Fruit fly (Drosophila melanogaster) whole organism, embryonic: ENCODE data around the gene yellow-f.
A peak's percentile ranks its signal among the peaks of the same experiment; 100 is the strongest.

Experiments used
- Adf1 ChIP-seq: fragments of 200-800 bp; sonication (Bioruptor generic); IDR thresholded peaks from 2 replicates; pipeline ENCODE4 v1.3.6; 2022; ENCODE audit warnings: missing biosample characterization, missing genetic modification characterization
- CG11093 ChIP-seq: fragments of 200-800 bp; sonication (Bioruptor generic); IDR thresholded peaks from 3 replicates; pipeline ENCODE4 v1.3.6; 2022; ENCODE audit warnings: missing biosample characterization, missing genetic modification characterization
- CG12659 ChIP-seq: fragments of 200-800 bp; sonication (Bioruptor generic); optimal IDR thresholded peaks from 3 replicates; lab custom pipeline; 2017; ENCODE audit warnings: mild to moderate bottlenecking, missing biosample characterization, missing genetic modification reagents, missing genetic modification characterization
- CG12769 ChIP-seq: fragments of 200-800 bp; sonication (Bioruptor generic); optimal IDR thresholded peaks from 2 replicates; lab custom pipeline; 2019; ENCODE audit warnings: missing biosample characterization, mild to moderate bottlenecking, missing genetic modification characterization, moderate library complexity
- CG12942 ChIP-seq: fragments of 200-800 bp; sonication (Bioruptor generic); optimal IDR thresholded peaks from 3 replicates; lab custom pipeline; 2016; ENCODE audit warnings: missing biosample characterization, missing genetic modification characterization
- CG15514 ChIP-seq: fragments of 200-800 bp; sonication (Bioruptor generic); optimal IDR thresholded peaks from 3 replicates; lab custom pipeline; 2017; ENCODE audit warnings: missing biosample characterization, missing genetic modification characterization, mild to moderate bottlenecking, moderate library complexity, missing genetic modification reagents
- CG17361 ChIP-seq: fragments of 200-800 bp; sonication (Bioruptor generic); IDR thresholded peaks from 3 replicates; pipeline ENCODE4 v1.3.6; 2022; ENCODE audit warnings: missing biosample characterization, missing genetic modification characterization
- CG17385 ChIP-seq: fragments of 200-800 bp; sonication (Bioruptor generic); optimal IDR thresholded peaks from 3 replicates; lab custom pipeline; 2018; ENCODE audit warnings: missing biosample characterization, mild to moderate bottlenecking, missing genetic modification characterization
- CG31224 ChIP-seq: fragments of 200-800 bp; sonication (Bioruptor generic); IDR thresholded peaks from 2 replicates; pipeline ENCODE4 v1.3.6; 2022; ENCODE audit warnings: missing biosample characterization, missing genetic modification characterization
- CG31388 ChIP-seq: fragments of 200-800 bp; sonication (Bioruptor generic); optimal IDR thresholded peaks from 2 replicates; lab custom pipeline; 2016; ENCODE audit warnings: missing biosample characterization, missing genetic modification characterization
- CG3838 ChIP-seq: fragments of 200-800 bp; sonication (Bioruptor generic); optimal IDR thresholded peaks from 3 replicates; lab custom pipeline; 2016; ENCODE audit warnings: missing biosample characterization, missing genetic modification characterization
- CG4404 ChIP-seq: fragments of 200-800 bp; sonication (Bioruptor generic); IDR thresholded peaks from 2 replicates; pipeline ENCODE4 v1.3.6; 2022; ENCODE audit warnings: missing biosample characterization, missing genetic modification characterization
- CG4617 ChIP-seq: fragments of 200-800 bp; sonication (Bioruptor generic); optimal IDR thresholded peaks from 3 replicates; lab custom pipeline; 2016; ENCODE audit warnings: missing biosample characterization, missing genetic modification characterization, borderline replicate concordance
- CG6854 ChIP-seq: fragments of 200-800 bp; sonication (Bioruptor generic); optimal IDR thresholded peaks from 3 replicates; lab custom pipeline; 2017; ENCODE audit warnings: missing biosample characterization, mild to moderate bottlenecking, missing genetic modification characterization
- CG7357 ChIP-seq: fragments of 200-800 bp; sonication (Bioruptor generic); IDR thresholded peaks from 3 replicates; pipeline ENCODE4 v1.3.6; 2022; ENCODE audit warnings: missing biosample characterization, missing genetic modification characterization
- CG7556 ChIP-seq: fragments of 200-800 bp; sonication (Bioruptor generic); optimal IDR thresholded peaks from 2 replicates; lab custom pipeline; 2017; ENCODE audit warnings: missing biosample characterization, mild to moderate bottlenecking, missing genetic modification characterization
- CG9817 ChIP-seq: fragments of 200-800 bp; sonication (Bioruptor generic); optimal IDR thresholded peaks from 2 replicates; lab custom pipeline; 2018; ENCODE audit warnings: missing biosample characterization, mild to moderate bottlenecking, missing genetic modification characterization, moderate library complexity
- CG9932 ChIP-seq: fragments of 200-800 bp; sonication (Bioruptor generic); IDR thresholded peaks from 2 replicates; pipeline ENCODE4 v1.3.6; 2022; ENCODE audit warnings: missing biosample characterization, missing genetic modification characterization
- CrebB ChIP-seq: fragments of 200-800 bp; sonication (Bioruptor generic); optimal IDR thresholded peaks from 3 replicates; lab custom pipeline; 2018; ENCODE audit warnings: missing biosample characterization, mild to moderate bottlenecking, missing genetic modification characterization
- Dbx ChIP-seq: fragments of 200-800 bp; sonication (Bioruptor generic); IDR thresholded peaks from 3 replicates; pipeline ENCODE4 v1.3.6; 2022; ENCODE audit warnings: missing biosample characterization, missing genetic modification characterization
- Doc3 ChIP-seq: fragments of 200-800 bp; sonication (Bioruptor generic); IDR thresholded peaks from 3 replicates; pipeline ENCODE4 v1.3.6; 2022; ENCODE audit warnings: missing biosample characterization, missing genetic modification characterization; ENCODE audit not compliant: partially characterized antibody
- GATAe ChIP-seq: fragments of 200-800 bp; sonication (Bioruptor generic); conservative IDR thresholded peaks from 2 replicates; pipeline ENCODE4 v1.3.6; 2022; ENCODE audit warnings: missing biosample characterization, missing genetic modification characterization
- Gsc ChIP-seq: fragments of 200-800 bp; sonication (Bioruptor generic); IDR thresholded peaks from 2 replicates; pipeline ENCODE4 v1.3.6; 2022; ENCODE audit warnings: missing biosample characterization, missing genetic modification characterization
- Gug ChIP-seq: fragments of 200-800 bp; sonication (Bioruptor generic); IDR thresholded peaks from 4 replicates; pipeline ENCODE4 v1.3.6; 2022; ENCODE audit warnings: missing biosample characterization, missing genetic modification characterization
- HmgD ChIP-seq: fragments of 200-800 bp; sonication (Bioruptor generic); optimal IDR thresholded peaks from 3 replicates; lab custom pipeline; 2016; ENCODE audit warnings: missing biosample characterization, missing genetic modification characterization
- Hmr ChIP-seq: fragments of 200-800 bp; sonication (Bioruptor generic); optimal IDR thresholded peaks from 3 replicates; lab custom pipeline; 2017; ENCODE audit warnings: mild to moderate bottlenecking, missing biosample characterization, missing genetic modification reagents, missing genetic modification characterization
- Hr3 ChIP-seq: fragments of 200-800 bp; sonication (Bioruptor generic); optimal IDR thresholded peaks from 3 replicates; lab custom pipeline; 2016; ENCODE audit warnings: missing biosample characterization, missing genetic modification characterization
- Jarid2 ChIP-seq: fragments of 200-800 bp; sonication (Bioruptor generic); optimal IDR thresholded peaks from 3 replicates; lab custom pipeline; 2017; ENCODE audit warnings: mild to moderate bottlenecking, missing biosample characterization, missing genetic modification reagents, missing genetic modification characterization
- Lhr ChIP-seq: fragments of 200-800 bp; sonication (Bioruptor generic); optimal IDR thresholded peaks from 3 replicates; lab custom pipeline; 2017; ENCODE audit warnings: mild to moderate bottlenecking, missing biosample characterization, missing genetic modification reagents, missing genetic modification characterization
- NK7.1 ChIP-seq: fragments of 200-800 bp; sonication (Bioruptor generic); optimal IDR thresholded peaks from 3 replicates; lab custom pipeline; 2016; ENCODE audit warnings: missing biosample characterization, missing genetic modification characterization
- Nf-YA ChIP-seq: fragments of 200-800 bp; sonication (Bioruptor generic); IDR thresholded peaks from 2 replicates; pipeline ENCODE4 v1.3.6; 2022; ENCODE audit warnings: missing biosample characterization, missing genetic modification characterization
- bcd ChIP-seq: fragments of 200-800 bp; sonication (Bioruptor generic); optimal IDR thresholded peaks from 2 replicates; lab custom pipeline; 2017; ENCODE audit warnings: missing biosample characterization, mild to moderate bottlenecking, missing genetic modification characterization
- chif ChIP-seq, 2 experiments: fragments of 200-800 bp; sonication (Bioruptor generic); optimal IDR thresholded peaks; 3 replicates each; lab custom pipeline; 2016; ENCODE audit warnings: missing biosample characterization in 2 of 2, missing genetic modification characterization in 2 of 2
- dmrt11E ChIP-seq: fragments of 200-800 bp; sonication (Bioruptor generic); optimal IDR thresholded peaks from 3 replicates; lab custom pipeline; 2018; ENCODE audit warnings: missing biosample characterization, mild to moderate bottlenecking, missing genetic modification characterization, moderate library complexity
- dpn ChIP-seq, 2 experiments: fragments of 200-800 bp; sonication (Bioruptor generic); optimal IDR thresholded peaks; 3 replicates each; lab custom pipeline; 2016; ENCODE audit warnings: missing biosample characterization in 2 of 2, missing genetic modification characterization in 2 of 2
- exex ChIP-seq: fragments of 200-800 bp; sonication (Bioruptor generic); optimal IDR thresholded peaks from 4 replicates; lab custom pipeline; 2018; ENCODE audit warnings: missing biosample characterization, mild to moderate bottlenecking, missing genetic modification characterization, moderate library complexity
- fd96Cb ChIP-seq: fragments of 200-800 bp; sonication (Bioruptor generic); optimal IDR thresholded peaks from 2 replicates; lab custom pipeline; 2018; ENCODE audit warnings: missing biosample characterization, mild to moderate bottlenecking, missing genetic modification characterization, moderate library complexity
- ftz-f1 ChIP-seq: fragments of 200-800 bp; sonication (Bioruptor generic); optimal IDR thresholded peaks from 2 replicates; lab custom pipeline; 2016; ENCODE audit warnings: missing biosample characterization, missing genetic modification characterization
- hb ChIP-seq: fragments of 200-800 bp; sonication (Bioruptor generic); IDR thresholded peaks from 3 replicates; pipeline ENCODE4 v1.3.6; 2022; ENCODE audit warnings: missing biosample characterization, missing genetic modification characterization; ENCODE audit not compliant: partially characterized antibody
- lilli ChIP-seq: fragments of 200-800 bp; sonication (Bioruptor generic); optimal IDR thresholded peaks from 3 replicates; lab custom pipeline; 2016; ENCODE audit warnings: missing biosample characterization, missing genetic modification characterization
- mirr ChIP-seq: fragments of 200-800 bp; sonication (Bioruptor generic); optimal IDR thresholded peaks from 3 replicates; lab custom pipeline; 2018; ENCODE audit warnings: missing biosample characterization, mild to moderate bottlenecking, missing genetic modification characterization
- rib ChIP-seq: fragments of 200-800 bp; sonication (Bioruptor generic); IDR thresholded peaks from 2 replicates; pipeline ENCODE4 v1.3.6; 2022; ENCODE audit warnings: missing biosample characterization, missing genetic modification characterization
- row ChIP-seq: fragments of 200-800 bp; sonication (Bioruptor generic); IDR thresholded peaks from 3 replicates; pipeline ENCODE4 v1.3.6; 2022; ENCODE audit warnings: missing biosample characterization, missing genetic modification characterization
- shn ChIP-seq: fragments of 200-800 bp; sonication (Bioruptor generic); optimal IDR thresholded peaks from 3 replicates; lab custom pipeline; 2016; ENCODE audit warnings: missing biosample characterization, missing genetic modification characterization
- sug ChIP-seq: fragments of 200-800 bp; optimal IDR thresholded peaks from 2 replicates; lab custom pipeline; 2019; ENCODE audit warnings: missing biosample characterization, mild to moderate bottlenecking, missing genetic modification characterization, moderate library complexity
- tap ChIP-seq: fragments of 200-800 bp; optimal IDR thresholded peaks from 3 replicates; lab custom pipeline; 2019; ENCODE audit warnings: missing biosample characterization, mild to moderate bottlenecking, missing genetic modification characterization, moderate library complexity
- tio ChIP-seq: fragments of 200-800 bp; sonication (Bioruptor generic); optimal IDR thresholded peaks from 2 replicates; lab custom pipeline; 2017; ENCODE audit warnings: missing biosample characterization, missing genetic modification characterization, inconsistent platforms
- usp ChIP-seq: fragments of >200 bp; optimal IDR thresholded peaks from 2 replicates; lab custom pipeline; 2017; ENCODE audit warnings: missing biosample characterization, missing genetic modification characterization

yellow-f gene

dm6 chr3R:13015811-13016766, 23.1 kb upstream of the yellow-f start (continued):
- TF ChIP-seq dmrt11E (tag; lab: Kevin White, UChicago) (peak; percentile 13), CG12659 (GFP tag; lab: Kevin White, UChicago) (peak; percentile 22), hb (no peak), CG15514 (GFP tag; lab: Kevin White, UChicago) (peak; percentile 31), CG11093 (GFP tag; lab: Robert Waterston, UW) (no peak), CG31224 (GFP tag; lab: Robert Waterston, UW) (peak; percentile 59), CG3838 (GFP tag; lab: Kevin White, UChicago) (peak; percentile 3), tio (GFP tag; lab: Kevin White, UChicago) (no peak), CG9817 (tag; lab: Kevin White, UChicago) (no peak), CG12769 (peak; percentile 85), Lhr (GFP tag; lab: Kevin White, UChicago) (no peak), shn (GFP tag; lab: Kevin White, UChicago) (peak; percentile 47), CG17361 (0 out of 3 replicates have a peak, but pooled peaks have one; percentile 12), CG7556 (GFP tag; lab: Kevin White, UChicago) (peak; percentile 25), row (GFP tag; lab: Robert Waterston, UW) (peak; percentile 73), rib (GFP tag; lab: Robert Waterston, UW) (peak; percentile 34; the same call in 1 of the 2 replicates), Jarid2 (GFP tag; lab: Kevin White, UChicago) (no peak), dpn (GFP tag; optimal IDR thresholded peaks at IDR 0.05; lab: Kevin White, UChicago) (peak in 1 of 2 experiments; percentile 12), CG7357 (no peak), Gsc (GFP tag; lab: Robert Waterston, UW) (no peak), CG31388 (GFP tag; lab: Kevin White, UChicago) (no peak), HmgD (GFP tag; lab: Kevin White, UChicago) (peak; percentile 2), CG4617 (GFP tag; lab: Kevin White, UChicago) (no peak), lilli (peak; percentile 16), CG9932 (GFP tag; lab: Robert Waterston, UW) (0 out of 2 replicates have a peak, but pooled peaks have one; percentile 3), CrebB (tag; lab: Kevin White, UChicago) (no peak), fd96Cb (no peak), exex (tag; lab: Kevin White, UChicago) (peak; percentile 70), CG17385 (GFP tag; lab: Kevin White, UChicago) (peak; percentile 1), mirr (GFP tag; lab: Kevin White, UChicago) (peak; percentile 31), Gug (no peak), bcd (GFP tag; lab: Kevin White, UChicago) (peak; percentile 0), NK7.1 (GFP tag; lab: Kevin White, UChicago) (no peak), ftz-f1 (GFP tag; lab: Kevin White, UChicago) (no peak), Dbx (peak; percentile 29; the same call in 1 of the 3 replicates), CG12942 (GFP tag; lab: Kevin White, UChicago) (no peak), chif (GFP tag; optimal IDR thresholded peaks at IDR 0.05; lab: Kevin White, UChicago) (peak in 1 of 2 experiments; percentile 27), CG4404 (GFP tag; lab: Robert Waterston, UW) (no peak), Hr3 (no peak), sug (tag; lab: Kevin White, UChicago) (peak; percentile 48), CG6854 (no peak), usp (GFP tag; lab: Kevin White, UChicago) (no peak), Adf1 (GFP tag; lab: Robert Waterston, UW) (peak; percentile 53), Hmr (GFP tag; lab: Kevin White, UChicago) (peak; percentile 40), tap (tag; lab: Kevin White, UChicago) (no peak), Doc3 (GFP tag; lab: Robert Waterston, UW) (no peak), GATAe (GFP tag; lab: Robert Waterston, UW) (peak; percentile 18; the same call in 1 of the 2 replicates), Nf-YA (GFP tag; lab: Robert Waterston, UW) (no peak)
